Fruit fly (Drosophila melanogaster) whole organism, wandering third instar larva: ENCODE data around the gene MESK4.
A peak's percentile ranks its signal among the peaks of the same experiment; 100 is the strongest.

Experiments
- Abd-B ChIP-seq: fragments of >200 bp; optimal IDR thresholded peaks from 2 replicates; lab custom pipeline; 2017; ENCODE audit warnings: missing biosample characterization, missing genetic modification characterization
- CG32264 ChIP-seq: fragments of 200-800 bp; sonication (Bioruptor generic); optimal IDR thresholded peaks from 2 replicates; lab custom pipeline; 2016; ENCODE audit warnings: missing biosample characterization, missing genetic modification characterization
- HLH106 ChIP-seq: fragments of 200-800 bp; optimal IDR thresholded peaks from 3 replicates; lab custom pipeline; 2019; ENCODE audit warnings: missing biosample characterization, mild to moderate bottlenecking, missing genetic modification characterization, moderate library complexity
- Hr78 ChIP-seq: fragments of >200 bp; optimal IDR thresholded peaks from 2 replicates; lab custom pipeline; 2017; ENCODE audit warnings: missing biosample characterization, missing genetic modification characterization
- Myc ChIP-seq: fragments of >200 bp; optimal IDR thresholded peaks from 2 replicates; lab custom pipeline; 2017
- brk ChIP-seq: fragments of 200-800 bp; sonication (Bioruptor generic); optimal IDR thresholded peaks from 2 replicates; lab custom pipeline; 2016; ENCODE audit warnings: missing biosample characterization, mild to moderate bottlenecking, missing genetic modification characterization
- ey ChIP-seq: fragments of 200-800 bp; sonication (Bioruptor generic); optimal IDR thresholded peaks from 2 replicates; lab custom pipeline; 2016; ENCODE audit warnings: missing biosample characterization, missing genetic modification characterization
- h ChIP-seq: fragments of 200-800 bp; sonication (Bioruptor generic); optimal IDR thresholded peaks from 3 replicates; lab custom pipeline; 2016; ENCODE audit warnings: missing biosample characterization, mild to moderate bottlenecking, missing genetic modification characterization
- jim ChIP-seq: fragments of 175-275, 200-325 bp; sonication (Bioruptor generic); optimal IDR thresholded peaks from 2 replicates; lab custom pipeline; 2016; ENCODE audit warnings: missing biosample characterization, mild to moderate bottlenecking, missing genetic modification characterization
- lola ChIP-seq: fragments of >200 bp; optimal IDR thresholded peaks from 2 replicates; lab custom pipeline; 2017; ENCODE audit warnings: missing biosample characterization, missing genetic modification characterization
- psq ChIP-seq: fragments of 200-800 bp; sonication (Bioruptor generic); optimal IDR thresholded peaks from 3 replicates; lab custom pipeline; 2017; ENCODE audit warnings: missing biosample characterization, mild to moderate bottlenecking, missing genetic modification characterization, moderate library complexity
- sage ChIP-seq: fragments of 200-800 bp; sonication (Bioruptor generic); optimal IDR thresholded peaks from 2 replicates; lab custom pipeline; 2016; ENCODE audit warnings: missing biosample characterization, mild to moderate bottlenecking, missing genetic modification characterization
- usp ChIP-seq: fragments of >200 bp; optimal IDR thresholded peaks from 2 replicates; lab custom pipeline; 2017; ENCODE audit warnings: missing biosample characterization, missing genetic modification characterization
- woc ChIP-seq: sonication (Bioruptor generic); optimal IDR thresholded peaks from 2 replicates; lab custom pipeline; 2016; ENCODE audit warnings: missing biosample characterization, mild to moderate bottlenecking, missing genetic modification characterization

dm6 chr3R:16957759-16958536 is 30.7 kb upstream of the MESK4 start:
- TF ChIP-seq CG32264 (GFP tag; lab: Kevin White, UChicago) (no peak), brk (GFP tag; lab: Kevin White, UChicago) (no peak), Hr78 (no peak), psq (GFP tag; lab: Kevin White, UChicago) (peak; percentile 71), sage (no peak), HLH106 (peak; percentile 75), lola (GFP tag; lab: Kevin White, UChicago) (no peak), h (GFP tag; lab: Kevin White, UChicago) (no peak), Myc (lab: Kevin White, UChicago) (peak; percentile 87), woc (GFP tag; lab: Kevin White, UChicago) (no peak), jim (GFP tag; lab: Kevin White, UChicago) (no peak), Abd-B (no peak), usp (GFP tag; lab: Kevin White, UChicago) (no peak), ey (no peak)
